Fruit fly (Drosophila melanogaster) whole organism, adult: Measurements from ENCODE around the gene Oamb.

Experiments
- CG14711 ChIP-seq: fragments of 200-800 bp; sonication (Bioruptor generic); optimal IDR thresholded peaks from 2 replicates; lab custom pipeline; 2018; ENCODE audit warnings: missing biosample characterization, mild to moderate bottlenecking, missing genetic modification characterization, moderate library complexity
- CG1620 ChIP-seq: fragments of 200-800 bp; sonication (Bioruptor generic); optimal IDR thresholded peaks from 2 replicates; lab custom pipeline; 2016; ENCODE audit warnings: missing biosample characterization, missing genetic modification characterization
- CG5204 ChIP-seq: fragments of 200-800 bp; sonication (Bioruptor generic); optimal IDR thresholded peaks from 2 replicates; lab custom pipeline; 2016; ENCODE audit warnings: missing biosample characterization, missing genetic modification characterization
- Mnt ChIP-seq: fragments of 200-800 bp; sonication (Bioruptor generic); optimal IDR thresholded peaks from 2 replicates; lab custom pipeline; 2016; ENCODE audit warnings: missing biosample characterization, mild to moderate bottlenecking, missing genetic modification characterization
- bab1 ChIP-seq: fragments of 200-800 bp; sonication (Bioruptor generic); optimal IDR thresholded peaks from 3 replicates; lab custom pipeline; 2019; ENCODE audit warnings: missing biosample characterization, mild to moderate bottlenecking, missing genetic modification characterization, moderate library complexity

dm6 chr3R:20648616-20649015 is 65.8 kb downstream of the Oamb start, which contains the start of gene GluRIIE:
- TF ChIP-seq CG14711 (tag; lab: Kevin White, UChicago): no peak
- no peak for TF ChIP-seq CG5204 (GFP tag; lab: Kevin White, UChicago)
- no peak for TF ChIP-seq Mnt (GFP tag; lab: Kevin White, UChicago)
- no peak for TF ChIP-seq CG1620
- TF ChIP-seq bab1: no peak
